Fruit fly (Drosophila melanogaster): ENCODE measurements around the gene CG13310.

CG13310 gene

dm6 chr3L:8810095-8810494 is 9.8 kb upstream of the CG13310 start, which contains the start of gene CG13309:
Gene CG13309, plus strand, starts transcription at chr3L:8810395.
- TF ChIP-seq Mio (GFP tag; optimal IDR thresholded peaks at IDR 0.05) (no peak), woc (GFP tag; optimal IDR thresholded peaks at IDR 0.05) (no peak), CG32264 (GFP tag; optimal IDR thresholded peaks at IDR 0.05) (no peak), fru (GFP tag; optimal IDR thresholded peaks at IDR 0.05) (no peak), HLH106 (tag; optimal IDR thresholded peaks at IDR 0.05) (no peak), psq (GFP tag; optimal IDR thresholded peaks at IDR 0.05) (no peak), N (GFP tag; optimal IDR thresholded peaks at IDR 0.05) (no peak), Dif (GFP tag; optimal IDR thresholded peaks at IDR 0.05; ENCODE audit: partially characterized antibody) (no peak), rgr (GFP tag; optimal IDR thresholded peaks at IDR 0.05) (no peak), dl (GFP tag; optimal IDR thresholded peaks at IDR 0.05; ENCODE audit: insufficient read depth in 1 of 2, partially characterized antibody in 2 of 2) (no peak), Hnf4 (GFP tag; optimal IDR thresholded peaks at IDR 0.05) (no peak), Rel (GFP tag; optimal IDR thresholded peaks at IDR 0.05) (no peak), Rel (tag; optimal IDR thresholded peaks at IDR 0.05) (no peak), foxo (GFP tag; optimal IDR thresholded peaks at IDR 0.05) (no peak), CG9705 (GFP tag; optimal IDR thresholded peaks at IDR 0.05) (no peak)

dm6 chr3L:8808244-8808643 is 7.9 kb upstream of the CG13310 start, which contains the start of gene CG13308:
Gene CG13308, plus strand, starts transcription at chr3L:8808544.
- TF ChIP-seq Rel (GFP tag; optimal IDR thresholded peaks at IDR 0.05) (no peak), Rel (tag; optimal IDR thresholded peaks at IDR 0.05) (no peak), dl (GFP tag; optimal IDR thresholded peaks at IDR 0.05; ENCODE audit: insufficient read depth in 1 of 2, partially characterized antibody in 2 of 2) (no peak), h (GFP tag; optimal IDR thresholded peaks at IDR 0.05) (no peak), Sp1 (GFP tag; optimal IDR thresholded peaks at IDR 0.05) (no peak), sage (GFP tag; optimal IDR thresholded peaks at IDR 0.05) (no peak)

dm6 chr3L:8807113-8807651 is 6.8 kb upstream of the CG13310 start, which contains the start of the genes CG13312 and CG32024:
Gene CG13312, minus strand, starts transcription at chr3L:8807213.
Gene CG32024, plus strand, starts transcription at chr3L:8807601.
- no peak for TF ChIP-seq psq (GFP tag; optimal IDR thresholded peaks at IDR 0.05)
- TF ChIP-seq Hnf4 (GFP tag; optimal IDR thresholded peaks at IDR 0.05): no peak
- no peak for TF ChIP-seq Mio (GFP tag; optimal IDR thresholded peaks at IDR 0.05)
- no peak for TF ChIP-seq Myc (optimal IDR thresholded peaks at IDR 0.05)
- TF ChIP-seq tai (GFP tag; optimal IDR thresholded peaks at IDR 0.05): no peak
- no peak for TF ChIP-seq ey (GFP tag; optimal IDR thresholded peaks at IDR 0.05)

dm6 chr3L:8804082-8804814 is 3.9 kb upstream of the CG13310 start, which contains the start of the genes CG32023 and CG34427:
Gene CG32023, minus strand, starts transcription at chr3L:8804182.
Gene CG34427, plus strand, starts transcription at chr3L:8804764.
- no peak for TF ChIP-seq Rel (GFP tag; optimal IDR thresholded peaks at IDR 0.05)
- TF ChIP-seq Rel (tag; optimal IDR thresholded peaks at IDR 0.05): no peak
- TF ChIP-seq br (GFP tag; optimal IDR thresholded peaks at IDR 0.05): no peak
- no peak for TF ChIP-seq Dfd (GFP tag; optimal IDR thresholded peaks at IDR 0.05)
- TF ChIP-seq dl (GFP tag; optimal IDR thresholded peaks at IDR 0.05; ENCODE audit: insufficient read depth in 1 of 2, partially characterized antibody in 2 of 2): no peak
- TF ChIP-seq OdsH (GFP tag; optimal IDR thresholded peaks at IDR 0.05): no peak
- no peak for TF ChIP-seq Vsx2 (GFP tag; optimal IDR thresholded peaks at IDR 0.05; ENCODE audit: partially characterized antibody)
- no peak for TF ChIP-seq Hnf4 (GFP tag; optimal IDR thresholded peaks at IDR 0.05)

- TF ChIP-seq N (GFP tag; optimal IDR thresholded peaks at IDR 0.05) (no peak), CG32264 (GFP tag; optimal IDR thresholded peaks at IDR 0.05) (no peak), OdsH (GFP tag; optimal IDR thresholded peaks at IDR 0.05) (no peak), Hr83 (GFP tag; optimal IDR thresholded peaks at IDR 0.05; ENCODE audit: poor library complexity, severe bottlenecking) (no peak), Hnf4 (GFP tag; optimal IDR thresholded peaks at IDR 0.05) (no peak), pan (optimal IDR thresholded peaks at IDR 0.05) (no peak), Rel (GFP tag; optimal IDR thresholded peaks at IDR 0.05) (no peak), Rel (tag; optimal IDR thresholded peaks at IDR 0.05) (no peak), fru (GFP tag; optimal IDR thresholded peaks at IDR 0.05) (no peak), CG9705 (GFP tag; optimal IDR thresholded peaks at IDR 0.05) (no peak), ey (GFP tag; optimal IDR thresholded peaks at IDR 0.05) (no peak), jim (GFP tag; optimal IDR thresholded peaks at IDR 0.05) (no peak), dmrt93B (GFP tag; optimal IDR thresholded peaks at IDR 0.05) (no peak), Hr78 (GFP tag; optimal IDR thresholded peaks at IDR 0.05) (no peak), CrebA (GFP tag; optimal IDR thresholded peaks at IDR 0.05; ENCODE audit: borderline replicate concordance) (no peak), GATAd (GFP tag; optimal IDR thresholded peaks at IDR 0.05) (no peak)
Measured at dm6 chr3L:8802064-8802463, 1.7 kb upstream of the CG13310 start, which contains the start of the genes CG13311 and CG34426. Gene CG13311, minus strand, starts transcription at chr3L:8802164. Gene CG34426, plus strand, starts transcription at chr3L:8802463.
